Worm (Caenorhabditis elegans) whole organism, young adult: Measurements from ENCODE around the gene W02B12.1.

ENCODE experiments used
- B0261.1 ChIP-seq: sonication (generic microtip); optimal IDR thresholded peaks from 2 replicates; lab custom pipeline; 2016; ENCODE audit warnings: mild to moderate bottlenecking, missing genetic modification characterization, moderate library complexity, missing compliant biosample characterization
- B0336.3 ChIP-seq: fragments of 200-800 bp; sonication (Bioruptor generic); IDR thresholded peaks from 2 replicates; pipeline ENCODE4 v1.3.6; 2022; ENCODE audit warnings: missing genetic modification characterization, missing compliant biosample characterization
- C06A6.2 ChIP-seq: fragments of 200-800 bp; sonication (Bioruptor generic); conservative IDR thresholded peaks from 2 replicates; pipeline ENCODE4 v1.3.6; 2022; ENCODE audit warnings: missing genetic modification characterization, missing compliant biosample characterization
- D2030.7 ChIP-seq: fragments of 200-800 bp; sonication (Bioruptor generic); IDR thresholded peaks from 2 replicates; pipeline ENCODE4 v1.3.6; 2022; ENCODE audit warnings: missing genetic modification reagents, missing genetic modification characterization, missing compliant biosample characterization
- F22D6.2 ChIP-seq: sonication (generic microtip); optimal IDR thresholded peaks from 2 replicates; lab custom pipeline; 2016; ENCODE audit warnings: mild to moderate bottlenecking, missing genetic modification characterization, missing compliant biosample characterization
- F33H1.4 ChIP-seq: fragments of 200-800 bp; sonication (Bioruptor generic); IDR thresholded peaks from 2 replicates; pipeline ENCODE4 v1.3.6; 2022; ENCODE audit warnings: missing genetic modification reagents, missing genetic modification characterization, missing compliant biosample characterization
- F52B5.7 ChIP-seq: sonication (generic microtip); optimal IDR thresholded peaks from 2 replicates; lab custom pipeline; 2016; ENCODE audit warnings: mild to moderate bottlenecking, missing genetic modification characterization, missing compliant biosample characterization
- F57C9.4 ChIP-seq: sonication (generic microtip); optimal IDR thresholded peaks from 2 replicates; lab custom pipeline; 2017; ENCODE audit warnings: mild to moderate bottlenecking, missing genetic modification characterization, missing compliant biosample characterization
- T26A5.8 ChIP-seq: sonication (generic microtip); optimal IDR thresholded peaks from 2 replicates; lab custom pipeline; 2016; ENCODE audit warnings: missing genetic modification characterization, missing compliant biosample characterization
- akir-1 ChIP-seq: fragments of 200-800 bp; sonication (Bioruptor generic); optimal IDR thresholded peaks from 2 replicates; lab custom pipeline; 2018; ENCODE audit warnings: mild to moderate bottlenecking, missing genetic modification characterization, moderate library complexity, missing compliant biosample characterization
- attf-5 ChIP-seq: fragments of 200-800 bp; sonication (Bioruptor generic); optimal IDR thresholded peaks from 2 replicates; lab custom pipeline; 2018; ENCODE audit warnings: mild to moderate bottlenecking, missing genetic modification characterization, missing compliant biosample characterization
- attf-6 ChIP-seq: fragments of 200-800 bp; sonication (Bioruptor generic); IDR thresholded peaks from 2 replicates; pipeline ENCODE4 v1.3.6; 2022; ENCODE audit warnings: missing genetic modification reagents, missing genetic modification characterization, missing compliant biosample characterization
- bed-2 ChIP-seq: fragments of 200-800 bp; sonication (Bioruptor generic); IDR thresholded peaks from 2 replicates; pipeline ENCODE4 v1.3.6; 2022; ENCODE audit warnings: missing genetic modification reagents, missing genetic modification characterization, missing compliant biosample characterization
- cebp-1 ChIP-seq, 2 experiments: fragments of 200-800 bp in 1 of 2; sonication (Bioruptor generic) in 1 of 2; sonication (generic microtip) in 1 of 2; IDR thresholded peaks in 1 of 2; optimal IDR thresholded peaks in 1 of 2; 2 replicates each; pipeline versions ENCODE4 v1.3.6 to Lab custom; 2017 to 2022; ENCODE audit warnings: missing compliant biosample characterization in 2 of 2, missing genetic modification characterization in 2 of 2, mild to moderate bottlenecking in 1 of 2, missing genetic modification reagents in 1 of 2, moderate library complexity in 1 of 2
- cebp-2 ChIP-seq: fragments of 200-800 bp; sonication (Bioruptor generic); IDR thresholded peaks from 2 replicates; pipeline ENCODE4 v1.3.6; 2022; ENCODE audit warnings: missing genetic modification characterization, missing compliant biosample characterization
- ceh-79 ChIP-seq: sonication (generic microtip); optimal IDR thresholded peaks from 2 replicates; lab custom pipeline; 2017; ENCODE audit warnings: mild to moderate bottlenecking, missing genetic modification characterization, missing compliant biosample characterization
- die-1 ChIP-seq: sonication (generic microtip); optimal IDR thresholded peaks from 2 replicates; lab custom pipeline; 2016; ENCODE audit warnings: missing genotype, mild to moderate bottlenecking, missing genetic modification characterization, missing compliant biosample characterization
- dox-1 ChIP-seq: fragments of 200-800 bp; sonication (Bioruptor generic); IDR thresholded peaks from 2 replicates; pipeline ENCODE4 v1.3.6; 2022; ENCODE audit warnings: missing genetic modification reagents, missing genetic modification characterization, missing compliant biosample characterization
- dpl-1 ChIP-seq: fragments of 150-350 bp; optimal IDR thresholded peaks from 2 replicates; lab custom pipeline; 2014; ENCODE audit warnings: missing biosample characterization, missing genetic modification reagents, missing genetic modification characterization
- egl-44 ChIP-seq: fragments of 200-800 bp; sonication (Bioruptor generic); IDR thresholded peaks from 2 replicates; pipeline ENCODE4 v1.3.6; 2022; ENCODE audit warnings: missing genetic modification reagents, missing genetic modification characterization, missing compliant biosample characterization
- ekl-4 ChIP-seq: fragments of 200-800 bp; sonication (Bioruptor generic); IDR thresholded peaks from 2 replicates; pipeline ENCODE4 v1.3.6; 2022; ENCODE audit warnings: missing genetic modification reagents, missing genetic modification characterization, missing compliant biosample characterization
- ets-4 ChIP-seq: fragments of 200-800 bp; sonication (Bioruptor generic); optimal IDR thresholded peaks from 2 replicates; lab custom pipeline; 2018; ENCODE audit warnings: mild to moderate bottlenecking, missing genetic modification characterization, missing compliant biosample characterization
- him-1 ChIP-seq: sonication (generic microtip); optimal IDR thresholded peaks from 2 replicates; lab custom pipeline; 2016; ENCODE audit warnings: missing genotype, missing genetic modification reagents, missing genetic modification characterization, missing compliant biosample characterization
- lag-1 ChIP-seq: fragments of 200-800 bp; sonication (Bioruptor generic); IDR thresholded peaks from 2 replicates; pipeline ENCODE4 v1.3.6; 2022; ENCODE audit warnings: missing genetic modification reagents, missing genetic modification characterization, missing compliant biosample characterization
- let-526 ChIP-seq: fragments of 200-800 bp; sonication (Bioruptor generic); IDR thresholded peaks from 2 replicates; pipeline ENCODE4 v1.3.6; 2022; ENCODE audit warnings: missing genetic modification reagents, missing genetic modification characterization, missing compliant biosample characterization
- lin-26 ChIP-seq: fragments of 200-800 bp; sonication (Bioruptor generic); IDR thresholded peaks from 2 replicates; pipeline ENCODE4 v1.3.6; 2022; ENCODE audit warnings: missing genetic modification reagents, missing genetic modification characterization, missing compliant biosample characterization
- madf-6 ChIP-seq: fragments of 200-800 bp; sonication (Bioruptor generic); IDR thresholded peaks from 2 replicates; pipeline ENCODE4 v1.3.6; 2022; ENCODE audit warnings: missing genetic modification reagents, missing genetic modification characterization, missing compliant biosample characterization
- madf-8 ChIP-seq: fragments of 200-800 bp; sonication (Bioruptor generic); conservative IDR thresholded peaks from 2 replicates; pipeline ENCODE4 v1.3.6; 2022; ENCODE audit warnings: missing genetic modification reagents, missing genetic modification characterization, missing compliant biosample characterization
- mcd-1 ChIP-seq: fragments of 200-800 bp; sonication (Bioruptor generic); IDR thresholded peaks from 2 replicates; pipeline ENCODE4 v1.3.6; 2022; ENCODE audit warnings: missing genetic modification reagents, missing genetic modification characterization, missing compliant biosample characterization
- mes-4 ChIP-seq: sonication (generic microtip); optimal IDR thresholded peaks from 2 replicates; lab custom pipeline; 2016; ENCODE audit warnings: missing genotype, missing genetic modification characterization, missing compliant biosample characterization
- mxl-1 ChIP-seq: sonication (generic microtip); optimal IDR thresholded peaks from 2 replicates; lab custom pipeline; 2016; ENCODE audit warnings: missing genetic modification characterization, missing compliant biosample characterization
- nfyb-1 ChIP-seq: fragments of 200-800 bp; sonication (Bioruptor generic); IDR thresholded peaks from 2 replicates; pipeline ENCODE4 v1.3.6; 2022; ENCODE audit warnings: missing genetic modification reagents, missing genetic modification characterization, missing compliant biosample characterization
- nhr-179 ChIP-seq: sonication (generic microtip); optimal IDR thresholded peaks from 2 replicates; lab custom pipeline; 2016; ENCODE audit warnings: mild to moderate bottlenecking, missing genetic modification characterization, missing compliant biosample characterization
- pbrm-1 ChIP-seq: fragments of 200-800 bp; sonication (Bioruptor generic); IDR thresholded peaks from 2 replicates; pipeline ENCODE4 v1.3.6; 2022; ENCODE audit warnings: missing genetic modification reagents, missing genetic modification characterization, missing compliant biosample characterization
- rpc-1 ChIP-seq, 2 experiments: fragments of 150-350 bp in 1 of 2; sonication (generic microtip) in 1 of 2; optimal IDR thresholded peaks; 2 replicates each; lab custom pipeline; 2014 to 2018; ENCODE audit warnings: missing biosample characterization in 1 of 2, missing genetic modification characterization in 1 of 2, missing genetic modification reagents in 1 of 2, missing genotype in 1 of 2
- tbp1 ChIP-seq: fragments of 200-800 bp; sonication (Bioruptor generic); optimal IDR thresholded peaks from 2 replicates; lab custom pipeline; 2018; ENCODE audit warnings: mild to moderate bottlenecking, missing genetic modification characterization, missing compliant biosample characterization
- tbx-9 ChIP-seq: sonication (generic microtip); optimal IDR thresholded peaks from 2 replicates; lab custom pipeline; 2016; ENCODE audit warnings: borderline replicate concordance, missing genetic modification characterization, inconsistent platforms, missing compliant biosample characterization
- ztf-28 ChIP-seq: fragments of 200-800 bp; sonication (Bioruptor generic); IDR thresholded peaks from 2 replicates; pipeline ENCODE4 v1.3.6; 2022; ENCODE audit warnings: missing genetic modification reagents, missing genetic modification characterization, missing compliant biosample characterization

W02B12.1 gene

ce11 chrII:11453025-11453424 is 4.2 kb downstream of the W02B12.1 start, which contains the start of gene rsp-1 (continued):
- TF ChIP-seq ekl-4 (GFP tag; lab: Robert Waterston, UW) (peak; percentile 94), akir-1 (GFP tag; lab: Kevin White, UChicago) (no peak), T26A5.8 (tag; lab: Kevin White, UChicago) (no peak), F57C9.4 (no peak), let-526 (GFP tag; lab: Robert Waterston, UW) (peak; percentile 79), mes-4 (tag; lab: Kevin White, UChicago) (no peak), dox-1 (GFP tag; lab: Robert Waterston, UW) (peak; percentile 95), B0336.3 (GFP tag; lab: Robert Waterston, UW) (peak; percentile 83), mcd-1 (GFP tag; lab: Robert Waterston, UW) (peak; percentile 90), rpc-1 (optimal IDR thresholded peaks at IDR 0.05; lab: Kevin White, UChicago) (no peak), rpc-1 (tag; optimal IDR thresholded peaks at IDR 0.05; lab: Kevin White, UChicago) (no peak), bed-2 (GFP tag; lab: Robert Waterston, UW) (no peak), egl-44 (GFP tag; lab: Robert Waterston, UW) (0 out of 2 replicates have a peak, but pooled peaks have one; percentile 29), F22D6.2 (tag; lab: Kevin White, UChicago) (peak; percentile 27), attf-5 (GFP tag; lab: Kevin White, UChicago) (peak; percentile 98), ceh-79 (tag; lab: Kevin White, UChicago) (no peak), die-1 (tag; lab: Kevin White, UChicago) (peak; percentile 11), C06A6.2 (peak; percentile 45; the same call in 1 of the 2 replicates), madf-8 (peak; percentile 57), tbx-9 (tag; lab: Kevin White, UChicago) (no peak), F52B5.7 (tag; lab: Kevin White, UChicago) (peak; percentile 16), dpl-1 (GFP tag; lab: Kevin White, UChicago) (peak; percentile 56), pbrm-1 (GFP tag; lab: Robert Waterston, UW) (peak; percentile 91)

ce11 chrII:11453639-11454038 is 4.8 kb downstream of the W02B12.1 start:
- TF ChIP-seq madf-6 (GFP tag; lab: Robert Waterston, UW) (peak; percentile 37; the same call in 1 of the 2 replicates), attf-6 (GFP tag; lab: Robert Waterston, UW) (no peak), nfyb-1 (GFP tag; lab: Robert Waterston, UW) (0 out of 2 replicates have a peak, but pooled peaks have one; percentile 31), B0261.1 (no peak), D2030.7 (GFP tag; lab: Robert Waterston, UW) (no peak), lin-26 (GFP tag; lab: Robert Waterston, UW) (no peak), tbp1 (no peak), cebp-2 (no peak), mxl-1 (no peak), madf-8 (no peak), akir-1 (GFP tag; lab: Kevin White, UChicago) (no peak), ztf-28 (GFP tag; lab: Robert Waterston, UW) (no peak), F33H1.4 (GFP tag; lab: Robert Waterston, UW) (no peak), bed-2 (GFP tag; lab: Robert Waterston, UW) (no peak), ets-4 (GFP tag; lab: Kevin White, UChicago) (no peak), cebp-1 (GFP tag; IDR thresholded peaks at IDR 0.05; lab: Robert Waterston, UW) (no peak), cebp-1 (tag; optimal IDR thresholded peaks at IDR 0.05; lab: Kevin White, UChicago) (peak; percentile 31), lag-1 (GFP tag; lab: Robert Waterston, UW) (no peak), nhr-179 (tag; lab: Kevin White, UChicago) (no peak), him-1 (tag; lab: Kevin White, UChicago) (no peak)
